Fruit fly (Drosophila melanogaster) whole organism, prepupa: ENCODE measurements around the gene CG31780.

Experiments
- CG6854 ChIP-seq: fragments of 200-800 bp; sonication (Bioruptor generic); optimal IDR thresholded peaks from 2 replicates; lab custom pipeline; 2017; ENCODE audit warnings: missing biosample characterization, mild to moderate bottlenecking, missing genetic modification characterization
- Hr39 ChIP-seq: fragments of 200-800 bp; sonication (Bioruptor generic); optimal IDR thresholded peaks from 2 replicates; lab custom pipeline; 2016; ENCODE audit warnings: missing biosample characterization, missing genetic modification characterization
- esn ChIP-seq: fragments of 200-800 bp; sonication (Bioruptor generic); optimal IDR thresholded peaks from 2 replicates; lab custom pipeline; 2016; ENCODE audit warnings: missing biosample characterization, mild to moderate bottlenecking, missing genetic modification characterization, moderate library complexity
- fkh ChIP-seq: fragments of 200-800 bp; sonication (Bioruptor generic); optimal IDR thresholded peaks from 3 replicates; lab custom pipeline; 2017; ENCODE audit warnings: missing biosample characterization, mild to moderate bottlenecking, missing genetic modification characterization, moderate library complexity
- ss ChIP-seq, 2 experiments: fragments of 200-800 bp; sonication (Bioruptor generic); optimal IDR thresholded peaks; 2 replicates in 1 of 2; 3 replicates in 1 of 2; lab custom pipeline; 2017 to 2018; ENCODE audit warnings: mild to moderate bottlenecking in 2 of 2, missing biosample characterization in 2 of 2, missing genetic modification characterization in 2 of 2, moderate library complexity in 1 of 2

DNA sequence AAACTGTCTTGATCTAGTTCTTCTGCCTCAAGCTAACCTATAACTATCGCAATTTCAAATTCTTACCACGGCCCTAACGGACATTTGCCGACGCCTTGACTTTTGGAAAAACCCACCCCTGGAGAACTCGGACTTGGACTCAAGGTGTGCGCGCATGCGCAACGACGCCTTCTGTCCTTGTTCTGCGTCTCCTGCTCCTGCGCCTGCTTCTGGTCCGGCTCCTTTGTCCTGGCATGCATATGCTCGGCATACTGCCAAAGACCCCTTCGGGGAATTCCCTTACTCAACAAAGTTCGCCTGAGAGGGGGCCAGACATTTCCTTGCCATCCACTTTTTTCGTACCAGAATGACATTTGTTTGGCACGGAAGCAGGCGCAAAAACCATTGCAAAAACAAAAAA lies 40.1 kb downstream of the CG31780 start:
- TF ChIP-seq CG6854 (GFP tag; lab: Kevin White, UChicago) (no peak), fkh (GFP tag; lab: Kevin White, UChicago) (no peak), esn (no peak), ss (GFP tag; optimal IDR thresholded peaks at IDR 0.05; lab: Kevin White, UChicago) (no peak), Hr39 (GFP tag; lab: Kevin White, UChicago) (no peak)
